Fruit fly (Drosophila melanogaster): ENCODE measurements around the gene AdamTS-B.

The AdamTS-B gene

DNA sequence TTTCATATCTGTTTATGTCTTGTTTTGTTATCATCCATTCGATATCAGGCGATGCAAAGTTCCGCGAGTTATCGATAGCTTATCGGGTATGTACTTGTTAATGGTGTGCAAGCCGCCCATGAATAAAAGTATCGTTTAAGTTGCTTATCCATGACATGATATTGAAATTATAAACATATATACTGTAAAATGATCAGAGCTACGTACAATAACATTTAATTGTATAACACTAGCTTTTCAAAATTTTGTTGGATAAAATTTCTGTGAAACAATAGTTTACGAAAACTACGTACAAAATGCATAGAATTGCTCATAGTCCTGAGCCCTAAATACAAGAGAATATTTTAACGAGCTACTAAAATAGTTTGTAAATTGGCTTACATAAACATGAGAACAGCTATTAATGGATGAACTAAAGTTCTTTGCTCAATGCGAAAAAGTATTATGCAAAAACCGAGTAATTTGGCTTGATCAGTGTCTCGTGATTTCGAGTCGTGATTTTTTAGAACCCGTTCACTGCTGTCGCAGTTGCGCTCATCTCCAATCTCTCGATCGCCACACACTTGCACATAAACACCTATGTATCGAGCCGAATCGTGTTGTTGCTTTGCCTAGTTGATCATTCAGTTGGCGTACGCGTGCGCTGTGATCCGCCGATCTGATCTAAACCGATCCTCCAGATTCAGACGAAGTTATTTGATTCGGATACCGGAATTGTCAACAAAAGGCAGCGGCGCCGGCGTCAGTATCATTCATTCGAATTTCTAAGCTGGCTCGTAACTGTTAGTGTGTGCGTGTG is 8.7 kb upstream of the AdamTS-B start, which contains the start of the genes PGAP1 and cv (continued):
- TF ChIP-seq CG11560 (tag; IDR thresholded peaks at IDR 0.05) (peak; percentile 96), CG3407 (GFP tag; optimal IDR thresholded peaks at IDR 0.05) (no peak), CG17361 (GFP tag; IDR thresholded peaks at IDR 0.05) (peak; percentile 73; the same call in 2 of the 3 replicates), pzg (GFP tag; optimal IDR thresholded peaks at IDR 0.05) (peak; percentile 42), Hsf (GFP tag; optimal IDR thresholded peaks at IDR 0.05) (peak; percentile 24), row (GFP tag; IDR thresholded peaks at IDR 0.05) (peak; percentile 75), CTCF (GFP tag; optimal IDR thresholded peaks at IDR 0.05) (no peak), sc (optimal IDR thresholded peaks at IDR 0.05) (no peak), sc (GFP tag; optimal IDR thresholded peaks at IDR 0.05) (no peak), CG9932 (GFP tag; IDR thresholded peaks at IDR 0.05) (peak; percentile 63), Usf (GFP tag; optimal IDR thresholded peaks at IDR 0.05) (no peak), CG4328 (GFP tag; optimal IDR thresholded peaks at IDR 0.05) (no peak), CG4617 (GFP tag; optimal IDR thresholded peaks at IDR 0.05; ENCODE audit: borderline replicate concordance) (peak; percentile 26), ash1 (GFP tag; optimal IDR thresholded peaks at IDR 0.05) (no peak), CG3995 (GFP tag; optimal IDR thresholded peaks at IDR 0.05) (peak; percentile 95), gsb-n (tag; optimal IDR thresholded peaks at IDR 0.05) (no peak), Stat92E (GFP tag; optimal IDR thresholded peaks at IDR 0.05) (no peak), CG7271 (tag; optimal IDR thresholded peaks at IDR 0.05) (no peak), CG31224 (GFP tag; IDR thresholded peaks at IDR 0.05) (no peak), CG17186 (GFP tag; optimal IDR thresholded peaks at IDR 0.05) (no peak), CG18619 (GFP tag; optimal IDR thresholded peaks at IDR 0.05) (no peak), CG14710 (tag; optimal IDR thresholded peaks at IDR 0.05) (peak; percentile 50), CG13775 (GFP tag; optimal IDR thresholded peaks at IDR 0.05) (peak; percentile 27), CG11695 (GFP tag; IDR thresholded peaks at IDR 0.05) (no peak), luna (GFP tag; optimal IDR thresholded peaks at IDR 0.05) (no peak), CG17829 (tag; optimal IDR thresholded peaks at IDR 0.05) (peak; percentile 20), CG17328 (GFP tag; IDR thresholded peaks at IDR 0.05) (no peak), CG1832 (GFP tag; optimal IDR thresholded peaks at IDR 0.05) (no peak), exex (tag; optimal IDR thresholded peaks at IDR 0.05) (no peak), Med (GFP tag) (peak; percentile 76), bowl (GFP tag; IDR thresholded peaks at IDR 0.05) (no peak), Opbp (GFP tag; IDR thresholded peaks at IDR 0.05; ENCODE audit: partially characterized antibody) (peak; percentile 78; the same call in 2 of the 3 replicates), Hr3 (GFP tag; optimal IDR thresholded peaks at IDR 0.05) (peak; percentile 19), grn (GFP tag; optimal IDR thresholded peaks at IDR 0.05) (peak; percentile 87), hbn (GFP tag; IDR thresholded peaks at IDR 0.05; ENCODE audit: partially characterized antibody) (peak; percentile 64), CG14667 (GFP tag; IDR thresholded peaks at IDR 0.05) (no peak), vvl (GFP tag; IDR thresholded peaks at IDR 0.05) (peak; percentile 41; the same call in 1 of the 2 replicates), CG15479 (GFP tag; optimal IDR thresholded peaks at IDR 0.05) (peak; percentile 81), Ssrp (tag; optimal IDR thresholded peaks at IDR 0.05) (no peak), CG1603 (tag; optimal IDR thresholded peaks at IDR 0.05) (no peak), CG14014 (GFP tag; IDR thresholded peaks at IDR 0.05) (no peak), CG6854 (GFP tag; optimal IDR thresholded peaks at IDR 0.05) (no peak), chinmo (GFP tag; IDR thresholded peaks at IDR 0.05; ENCODE audit: partially characterized antibody) (peak; percentile 70; the same call in 1 of the 4 replicates), CG8281 (tag; optimal IDR thresholded peaks at IDR 0.05) (no peak), CHES-1-like (GFP tag; optimal IDR thresholded peaks at IDR 0.05) (no peak), da (GFP tag; optimal IDR thresholded peaks at IDR 0.05) (no peak), Drgx (GFP tag; IDR thresholded peaks at IDR 0.05) (no peak), CG2712 (tag; optimal IDR thresholded peaks at IDR 0.05) (peak; percentile 47), Sox102F (GFP tag; optimal IDR thresholded peaks at IDR 0.05) (peak; percentile 14), B-H1 (GFP tag; IDR thresholded peaks at IDR 0.05) (no peak)
